Fruit fly (Drosophila melanogaster) whole organism, adult: ENCODE data around the gene eIF4EHP.

Source experiments
- CG11617 ChIP-seq: fragments of 200-800 bp; sonication (Bioruptor generic); optimal IDR thresholded peaks from 2 replicates; lab custom pipeline; 2017; ENCODE audit warnings: mild to moderate bottlenecking, missing biosample characterization, missing genetic modification reagents, missing genetic modification characterization
- CG5204 ChIP-seq: fragments of 200-800 bp; sonication (Bioruptor generic); optimal IDR thresholded peaks from 2 replicates; lab custom pipeline; 2016; ENCODE audit warnings: missing biosample characterization, missing genetic modification characterization
- CG7045 ChIP-seq: fragments of 200-800 bp; sonication (Bioruptor generic); optimal IDR thresholded peaks from 2 replicates; lab custom pipeline; 2017; ENCODE audit warnings: missing biosample characterization, mild to moderate bottlenecking, missing genetic modification characterization
- CG7101 ChIP-seq: fragments of 200-800 bp; sonication (Bioruptor generic); optimal IDR thresholded peaks from 2 replicates; lab custom pipeline; 2018; ENCODE audit warnings: missing biosample characterization, mild to moderate bottlenecking, missing genetic modification characterization, moderate library complexity
- Mnt ChIP-seq: fragments of 200-800 bp; sonication (Bioruptor generic); optimal IDR thresholded peaks from 2 replicates; lab custom pipeline; 2016; ENCODE audit warnings: missing biosample characterization, mild to moderate bottlenecking, missing genetic modification characterization
- bab1 ChIP-seq: fragments of 200-800 bp; sonication (Bioruptor generic); optimal IDR thresholded peaks from 3 replicates; lab custom pipeline; 2019; ENCODE audit warnings: missing biosample characterization, mild to moderate bottlenecking, missing genetic modification characterization, moderate library complexity
- cic ChIP-seq: fragments of 200-800 bp; sonication (Bioruptor generic); optimal IDR thresholded peaks from 2 replicates; lab custom pipeline; 2017; ENCODE audit warnings: missing biosample characterization, mild to moderate bottlenecking, missing genetic modification characterization, moderate library complexity
- kay ChIP-seq: fragments of 200-800 bp; sonication (Bioruptor generic); peaks from one replicate; lab custom pipeline; 2016; ENCODE audit warnings: missing biosample characterization, missing genetic modification characterization, borderline replicate concordance
- ovo ChIP-seq: fragments of 200-800 bp; sonication (Bioruptor generic); optimal IDR thresholded peaks from 2 replicates; lab custom pipeline; 2016; ENCODE audit warnings: missing biosample characterization, missing genetic modification characterization
- pad ChIP-seq: fragments of 200-800 bp; sonication (Bioruptor generic); optimal IDR thresholded peaks from 3 replicates; lab custom pipeline; 2017; ENCODE audit warnings: missing biosample characterization, missing genetic modification characterization, mild to moderate bottlenecking, moderate library complexity, missing genetic modification reagents

- TF ChIP-seq cic (GFP tag; lab: Kevin White, UChicago) (no peak), CG7045 (GFP tag; lab: Kevin White, UChicago) (no peak), ovo (GFP tag; lab: Kevin White, UChicago) (no peak), kay (no peak), CG7101 (tag; lab: Kevin White, UChicago) (no peak), pad (GFP tag; lab: Kevin White, UChicago) (no peak), CG5204 (no peak), bab1 (GFP tag; lab: Kevin White, UChicago) (no peak), Mnt (no peak), CG11617 (GFP tag; lab: Kevin White, UChicago) (no peak)
Observed at dm6 chr3R:24015449-24015848, 93.3 kb downstream of the eIF4EHP start.
